Worm (Caenorhabditis elegans): ENCODE measurements around the gene spon-1.
"Not testable (repeated sequence)": the region's sequence is repeated elsewhere in the genome, so short reads cannot be mapped to it uniquely, and the experiment has no call there.

Gene spon-1

ce11 chrII:7072590-7073536 is 43.5 kb upstream of the spon-1 start (continued):
- TF ChIP-seq R02D3.7 (tag; optimal IDR thresholded peaks at IDR 0.05) (no peak), elt-1 (tag; optimal IDR thresholded peaks at IDR 0.05) (no peak), gmeb-1 (tag; optimal IDR thresholded peaks at IDR 0.05) (peak; percentile 50), ama-1 (optimal IDR thresholded peaks at IDR 0.05) (no peak), ceh-16 (tag; optimal IDR thresholded peaks at IDR 0.05) (no peak), ceh-82 (tag; optimal IDR thresholded peaks at IDR 0.05) (no peak), lsy-2 (tag; optimal IDR thresholded peaks at IDR 0.05) (peak; percentile 14 to 83), alr-1 (tag; optimal IDR thresholded peaks at IDR 0.05) (no peak), egl-27 (tag; optimal IDR thresholded peaks at IDR 0.05) (no peak), sma-3 (GFP tag; optimal IDR thresholded peaks at IDR 0.05) (peak; percentile 73), sem-4 (tag; optimal IDR thresholded peaks at IDR 0.05) (no peak), ztf-4 (tag; optimal IDR thresholded peaks at IDR 0.05) (peak; percentile 2), nhr-11 (tag; optimal IDR thresholded peaks at IDR 0.05) (peak; percentile 57), ZK546.5 (tag; optimal IDR thresholded peaks at IDR 0.05) (no peak), skn-1 (tag; optimal IDR thresholded peaks at IDR 0.05) (no peak), elt-3 (tag; optimal IDR thresholded peaks at IDR 0.05) (no peak)

ce11 chrII:7073537-7073913 is 42.8 kb upstream of the spon-1 start, which contains the start of gene kat-1:
Gene kat-1, plus strand, starts transcription at chrII:7073814.
- TF ChIP-seq nhr-10 (tag; optimal IDR thresholded peaks at IDR 0.05) (no peak), Y55F3AM.14 (GFP tag; optimal IDR thresholded peaks at IDR 0.05) (no peak), blmp-1 (tag; optimal IDR thresholded peaks at IDR 0.05; ENCODE audit: insufficient read depth) (no peak), nhr-25 (tag; optimal IDR thresholded peaks at IDR 0.05) (no peak), lsy-2 (tag; optimal IDR thresholded peaks at IDR 0.05) (no peak), nhr-12 (tag; optimal IDR thresholded peaks at IDR 0.05) (no peak), ztf-1 (GFP tag; conservative IDR thresholded peaks at IDR 0.05) (no peak), nhr-23 (tag; optimal IDR thresholded peaks at IDR 0.05) (no peak), peb-1 (tag; optimal IDR thresholded peaks at IDR 0.05) (no peak), gmeb-1 (tag; optimal IDR thresholded peaks at IDR 0.05) (no peak)

DNA sequence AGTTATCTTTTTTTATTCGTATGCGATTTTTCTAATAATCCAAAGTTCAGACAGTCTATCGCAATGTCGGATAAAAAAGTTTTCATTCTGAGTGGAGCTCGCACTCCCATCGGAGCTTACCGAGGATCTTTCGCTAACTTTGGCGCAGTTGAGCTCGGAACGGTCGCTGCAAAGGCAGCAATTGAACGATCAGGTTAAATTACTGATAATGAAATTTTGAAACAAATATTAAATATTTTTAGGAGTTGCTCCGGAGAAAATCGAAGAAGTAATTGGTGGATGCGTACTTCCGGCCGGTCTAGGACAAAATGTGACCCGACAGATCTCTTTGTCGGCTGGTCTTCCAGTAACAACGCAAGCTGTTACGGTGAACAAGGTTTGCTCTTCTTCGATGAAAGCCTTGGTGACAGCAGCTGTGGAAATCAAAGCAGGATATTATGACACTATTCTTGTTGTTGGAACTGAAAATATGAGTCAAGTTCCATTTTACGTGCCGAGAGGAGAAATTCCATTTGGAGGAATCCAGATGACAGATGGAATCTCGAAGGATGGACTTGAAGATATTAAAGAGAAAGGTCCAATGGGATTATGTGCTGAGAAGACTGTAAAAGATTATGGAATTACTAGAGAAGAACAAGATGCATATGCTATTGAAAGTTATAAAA is 40.7 kb upstream of the spon-1 start, which contains the start of gene T02G5.7:
TSS of gene T02G5.7 (plus strand) at position 51 of the 665 bp plus-strand sequence.
- TF ChIP-seq lsy-2 (tag; optimal IDR thresholded peaks at IDR 0.05) (peak in 1 of 2 experiments; percentile 8), elt-3 (tag; optimal IDR thresholded peaks at IDR 0.05) (no peak)

DNA sequence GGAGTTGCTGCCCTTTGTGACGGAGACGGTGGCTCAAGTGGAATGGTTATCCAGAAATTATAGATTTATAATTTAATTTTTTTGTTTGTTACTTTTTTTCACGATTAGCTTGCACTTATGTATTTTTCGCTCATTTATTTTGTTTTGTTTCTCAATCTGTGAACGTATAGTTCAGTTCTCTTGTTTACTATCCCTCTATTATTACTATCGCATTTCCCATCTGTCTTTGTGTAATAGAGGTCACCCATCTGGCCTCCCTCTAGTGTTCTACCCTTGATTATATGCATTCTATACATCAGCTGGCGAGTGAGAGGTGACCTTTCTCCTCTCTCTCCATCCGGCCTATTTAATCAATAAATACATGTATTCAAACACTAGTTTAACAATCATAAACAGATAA is 32.3 kb upstream of the spon-1 start, which contains the start of the genes T02G5.14 and T02G5.15:
TSS of gene T02G5.14 (plus strand) at position 301 of the 400 bp plus-strand sequence.
TSS of gene T02G5.15 (plus strand) at position 301 of the 400 bp plus-strand sequence.
- TF ChIP-seq nhr-10 (tag; optimal IDR thresholded peaks at IDR 0.05); egl-27 (tag; optimal IDR thresholded peaks at IDR 0.05); blmp-1 (tag; optimal IDR thresholded peaks at IDR 0.05; ENCODE audit: insufficient read depth): not testable (repeated sequence)

ce11 chrII:7090085-7090484 is 26.3 kb upstream of the spon-1 start:
- TF ChIP-seq ama-1 (optimal IDR thresholded peaks at IDR 0.05) = no peak
- TF ChIP-seq ZK546.5 (tag; optimal IDR thresholded peaks at IDR 0.05) = no peak
- TF ChIP-seq unc-62 (GFP tag; optimal IDR thresholded peaks at IDR 0.05) = no peak
- TF ChIP-seq ztf-11 (tag; optimal IDR thresholded peaks at IDR 0.05) = no peak
- TF ChIP-seq Y55F3AM.14 (GFP tag; optimal IDR thresholded peaks at IDR 0.05) = no peak
- no peak for TF ChIP-seq nhr-12 (tag; optimal IDR thresholded peaks at IDR 0.05)
- TF ChIP-seq nhr-10 (tag; optimal IDR thresholded peaks at IDR 0.05) = no peak
- no peak for TF ChIP-seq nhr-237 (tag; optimal IDR thresholded peaks at IDR 0.05)
- peak; percentile 23 for TF ChIP-seq C34F6.9 (tag; optimal IDR thresholded peaks at IDR 0.05)
- peak in 1 of 2 experiments; percentile 1 for TF ChIP-seq lsy-2 (tag; optimal IDR thresholded peaks at IDR 0.05)
- TF ChIP-seq nhr-23 (tag; optimal IDR thresholded peaks at IDR 0.05) = no peak
- TF ChIP-seq nhr-21 (tag; optimal IDR thresholded peaks at IDR 0.05) = no peak
- TF ChIP-seq blmp-1 (tag; optimal IDR thresholded peaks at IDR 0.05; ENCODE audit: insufficient read depth) = no peak
- TF ChIP-seq aly-2 (tag; optimal IDR thresholded peaks at IDR 0.05) = no peak
- TF ChIP-seq R02D3.7 (tag; optimal IDR thresholded peaks at IDR 0.05) = no peak
- peak; percentile 73 for TF ChIP-seq nhr-129 (tag; optimal IDR thresholded peaks at IDR 0.05)
- no peak for TF ChIP-seq snpc-4 (tag; optimal IDR thresholded peaks at IDR 0.05)
- TF ChIP-seq ceh-16 (tag; optimal IDR thresholded peaks at IDR 0.05) = peak; percentile 4
- TF ChIP-seq nhr-77 (tag; optimal IDR thresholded peaks at IDR 0.05) = no peak
- TF ChIP-seq nhr-6 (tag; optimal IDR thresholded peaks at IDR 0.05) = no peak
- no peak for TF ChIP-seq ceh-82 (tag; optimal IDR thresholded peaks at IDR 0.05)
- TF ChIP-seq elt-1 (tag; optimal IDR thresholded peaks at IDR 0.05) = no peak
- no peak for TF ChIP-seq ztf-4 (tag; optimal IDR thresholded peaks at IDR 0.05)
- no peak for TF ChIP-seq sma-3 (GFP tag; optimal IDR thresholded peaks at IDR 0.05)
- TF ChIP-seq sem-4 (tag; optimal IDR thresholded peaks at IDR 0.05) = no peak
- no peak for TF ChIP-seq lin-13 (GFP tag; optimal IDR thresholded peaks at IDR 0.05)
- no peak for TF ChIP-seq gmeb-1 (tag; optimal IDR thresholded peaks at IDR 0.05)
- no peak for TF ChIP-seq fos-1 (tag; optimal IDR thresholded peaks at IDR 0.05)
- no peak for TF ChIP-seq unc-39 (tag; optimal IDR thresholded peaks at IDR 0.05)
- no peak for TF ChIP-seq alr-1 (tag; optimal IDR thresholded peaks at IDR 0.05)
- no peak for TF ChIP-seq dmd-4 (tag; optimal IDR thresholded peaks at IDR 0.05)
- no peak for TF ChIP-seq ztf-1 (GFP tag; conservative IDR thresholded peaks at IDR 0.05)
- TF ChIP-seq unc-55 (GFP tag; optimal IDR thresholded peaks at IDR 0.05) = no peak
- TF ChIP-seq nhr-11 (tag; optimal IDR thresholded peaks at IDR 0.05) = no peak
